Fruit fly (Drosophila melanogaster) Kc167 (cell line): ENCODE measurements around the gene CG17450.
"Not testable (repeated sequence)": the region's sequence is repeated elsewhere in the genome, so short reads cannot be mapped to it uniquely, and the experiment has no call there.

Experiments
- Sin3A ChIP-seq: fragments of >200 bp; optimal IDR thresholded peaks from 2 replicates; lab custom pipeline; 2018; ENCODE audit warnings: missing external identifiers
- insv ChIP-seq: fragments of >200 bp; optimal IDR thresholded peaks from 3 replicates; lab custom pipeline; 2018; ENCODE audit warnings: missing external identifiers

DNA sequence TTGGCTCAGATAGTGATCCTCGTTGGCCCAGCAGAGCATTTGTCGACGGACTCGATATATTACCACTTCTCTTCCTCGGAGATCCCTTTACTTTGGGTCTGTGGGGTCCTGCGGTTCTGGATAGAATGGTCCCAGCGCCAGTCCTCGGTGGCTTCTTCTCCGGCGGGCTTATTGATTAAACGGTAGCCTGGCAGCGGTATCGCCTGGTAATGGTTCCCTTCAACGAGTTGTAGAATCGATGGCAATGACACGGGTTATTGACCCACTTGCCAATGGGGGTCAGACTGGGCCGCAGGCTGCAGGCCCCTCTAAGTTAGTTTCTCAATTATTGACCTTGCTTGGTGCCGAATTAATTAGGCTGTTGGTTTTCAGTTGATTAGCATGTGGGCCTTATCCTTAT lies 12.3 kb upstream of the CG17450 start, which contains the start of gene CG32819:
- TF ChIP-seq insv, Sin3A (lab: Kevin White, UChicago): not testable (repeated sequence)
